Fruit fly (Drosophila melanogaster): ENCODE data around the gene CG13022.

CG13022 gene

dm6 chr3L:16974645-16975151 lies 35.9 kb upstream of the CG13022 start (continued):
- TF ChIP-seq CG7368 (GFP tag; optimal IDR thresholded peaks at IDR 0.05) (peak; percentile 59), CG10669 (GFP tag; optimal IDR thresholded peaks at IDR 0.05) (peak; percentile 34), salr (GFP tag; optimal IDR thresholded peaks at IDR 0.05) (peak in 1 of 2 experiments; percentile 42), topi (GFP tag; optimal IDR thresholded peaks at IDR 0.05) (peak; percentile 66), Blimp-1 (GFP tag; optimal IDR thresholded peaks at IDR 0.05) (no peak), CG6276 (GFP tag; optimal IDR thresholded peaks at IDR 0.05) (peak; percentile 59), CG6792 (GFP tag; optimal IDR thresholded peaks at IDR 0.05) (peak; percentile 52), dsx (GFP tag; optimal IDR thresholded peaks at IDR 0.05; ENCODE audit: poor library complexity, severe bottlenecking) (peak; percentile 16), CG6163 (GFP tag; IDR thresholded peaks at IDR 0.05) (no peak), Sox15 (GFP tag; optimal IDR thresholded peaks at IDR 0.05) (no peak), CG3032 (tag; optimal IDR thresholded peaks at IDR 0.05) (peak; percentile 14), Sox102F (GFP tag; optimal IDR thresholded peaks at IDR 0.05) (peak; percentile 65), CG32006 (GFP tag; optimal IDR thresholded peaks at IDR 0.05) (peak; percentile 51), Sox14 (GFP tag; optimal IDR thresholded peaks at IDR 0.05) (peak; percentile 43), Ets96B (tag; optimal IDR thresholded peaks at IDR 0.05) (no peak), CG4318 (GFP tag; optimal IDR thresholded peaks at IDR 0.05) (peak; percentile 39), fd85E (GFP tag; optimal IDR thresholded peaks at IDR 0.05) (no peak), CG10631 (GFP tag; optimal IDR thresholded peaks at IDR 0.05) (peak; percentile 31)

- TF ChIP-seq Sox14 (GFP tag; optimal IDR thresholded peaks at IDR 0.05) (no peak), CG6163 (GFP tag; IDR thresholded peaks at IDR 0.05) (no peak), CG11762 (GFP tag; optimal IDR thresholded peaks at IDR 0.05; ENCODE audit: insufficient read depth) (no peak), CG8319 (GFP tag; optimal IDR thresholded peaks at IDR 0.05) (no peak), Gug (GFP tag; IDR thresholded peaks at IDR 0.05) (no peak), esn (GFP tag; optimal IDR thresholded peaks at IDR 0.05) (peak; percentile 10), Sox15 (GFP tag; optimal IDR thresholded peaks at IDR 0.05) (no peak), CG3032 (tag; optimal IDR thresholded peaks at IDR 0.05) (peak; percentile 23), net (GFP tag; optimal IDR thresholded peaks at IDR 0.05) (no peak), pdm3 (GFP tag; optimal IDR thresholded peaks at IDR 0.05) (no peak), dac (GFP tag; optimal IDR thresholded peaks at IDR 0.05) (no peak), CG8632 (GFP tag; optimal IDR thresholded peaks at IDR 0.05) (peak; percentile 48), spab (GFP tag; optimal IDR thresholded peaks at IDR 0.05) (peak; percentile 18), CG6808 (GFP tag; optimal IDR thresholded peaks at IDR 0.05) (no peak), fd85E (GFP tag; optimal IDR thresholded peaks at IDR 0.05) (no peak), Eip93F (GFP tag; optimal IDR thresholded peaks at IDR 0.05) (no peak), CG10631 (GFP tag; optimal IDR thresholded peaks at IDR 0.05) (peak; percentile 15), CG6276 (GFP tag; optimal IDR thresholded peaks at IDR 0.05) (peak; percentile 63), OdsH (GFP tag; optimal IDR thresholded peaks at IDR 0.05) (peak; percentile 17), svp (GFP tag) (peak; percentile 61), CG32006 (GFP tag; optimal IDR thresholded peaks at IDR 0.05) (peak; percentile 51), vri (GFP tag; optimal IDR thresholded peaks at IDR 0.05) (no peak), lz (GFP tag; optimal IDR thresholded peaks at IDR 0.05) (no peak), CG9139 (GFP tag; optimal IDR thresholded peaks at IDR 0.05) (no peak), CG6854 (GFP tag; optimal IDR thresholded peaks at IDR 0.05) (no peak), Hr39 (GFP tag; optimal IDR thresholded peaks at IDR 0.05) (no peak), Lpt (GFP tag; optimal IDR thresholded peaks at IDR 0.05) (peak; percentile 50), Hr38 (GFP tag; optimal IDR thresholded peaks at IDR 0.05) (no peak), acj6 (GFP tag; optimal IDR thresholded peaks at IDR 0.05) (no peak), Ets21C (GFP tag; optimal IDR thresholded peaks at IDR 0.05) (no peak), Hr4 (GFP tag; optimal IDR thresholded peaks at IDR 0.05) (peak; percentile 3), Smox (GFP tag; optimal IDR thresholded peaks at IDR 0.05) (no peak), CG4318 (GFP tag; optimal IDR thresholded peaks at IDR 0.05) (no peak), CG6792 (GFP tag; optimal IDR thresholded peaks at IDR 0.05) (peak; percentile 2), cyc (GFP tag; optimal IDR thresholded peaks at IDR 0.05) (no peak), Eip75B (GFP tag; optimal IDR thresholded peaks at IDR 0.05) (no peak), CG8119 (GFP tag; IDR thresholded peaks at IDR 0.05) (peak; percentile 34; the same call in 1 of the 3 replicates), Eip78C (GFP tag) (peak; percentile 35), CG15336 (GFP tag; IDR thresholded peaks at IDR 0.05) (peak; percentile 35; the same call in 1 of the 2 replicates), Met (GFP tag; optimal IDR thresholded peaks at IDR 0.05) (no peak)
These were observed 33.0 kb upstream of the CG13022 start for dm6 chr3L:16971611-16972359.

Data from whole organism, prepupa.